Worm (Caenorhabditis elegans): ENCODE measurements around the gene K09F5.4.

ce11 chrX:7715463-7715862 is 4.9 kb upstream of the K09F5.4 start:
- no peak for TF ChIP-seq nhr-12 (tag; optimal IDR thresholded peaks at IDR 0.05)
- no peak for TF ChIP-seq fos-1 (tag; optimal IDR thresholded peaks at IDR 0.05)
- TF ChIP-seq lin-11 (tag; optimal IDR thresholded peaks at IDR 0.05), result no peak
- TF ChIP-seq unc-39 (tag; optimal IDR thresholded peaks at IDR 0.05), result no peak
